Worm (Caenorhabditis elegans): ENCODE measurements around the gene srd-40.
"Not testable (repeated sequence)": the region's sequence is repeated elsewhere in the genome, so short reads cannot be mapped to it uniquely, and the experiment has no call there.

Gene srd-40

ce11 chrX:12308045-12308499 is 15.5 kb upstream of the srd-40 start, which contains the start of gene F17A2.16:
Gene F17A2.16, plus strand, starts transcription at chrX:12308449.
- TF ChIP-seq ama-1 (optimal IDR thresholded peaks at IDR 0.05); ceh-82 (tag; optimal IDR thresholded peaks at IDR 0.05); lin-35 (GFP tag; optimal IDR thresholded peaks at IDR 0.05): not testable (repeated sequence)

- TF ChIP-seq nhr-47 (tag; optimal IDR thresholded peaks at IDR 0.05), result no peak
- TF ChIP-seq Y116A8C.19 (tag; optimal IDR thresholded peaks at IDR 0.05; ENCODE audit: borderline replicate concordance), result no peak
- TF ChIP-seq nhr-77 (tag; optimal IDR thresholded peaks at IDR 0.05), result no peak
- TF ChIP-seq lsy-2 (tag; optimal IDR thresholded peaks at IDR 0.05), result no peak
- TF ChIP-seq unc-30 (tag; optimal IDR thresholded peaks at IDR 0.05), result no peak
- TF ChIP-seq ztf-4 (tag; optimal IDR thresholded peaks at IDR 0.05), result no peak
- no peak for TF ChIP-seq mef-2 (tag; optimal IDR thresholded peaks at IDR 0.05)
- TF ChIP-seq tbx-2 (tag; optimal IDR thresholded peaks at IDR 0.05), result no peak
- TF ChIP-seq dsc-1 (tag; optimal IDR thresholded peaks at IDR 0.05), result no peak
- no peak for TF ChIP-seq ceh-88 (GFP tag; IDR thresholded peaks at IDR 0.05)
- TF ChIP-seq fkh-10 (GFP tag; optimal IDR thresholded peaks at IDR 0.05), result no peak
- TF ChIP-seq irx-1 (tag; optimal IDR thresholded peaks at IDR 0.05), result no peak
- TF ChIP-seq nhr-20 (tag; optimal IDR thresholded peaks at IDR 0.05), result no peak
- TF ChIP-seq nhr-90 (tag; optimal IDR thresholded peaks at IDR 0.05; ENCODE audit: poor library complexity), result no peak
- no peak for TF ChIP-seq isw-1 (GFP tag; IDR thresholded peaks at IDR 0.05)
- TF ChIP-seq C04F5.9 (tag; optimal IDR thresholded peaks at IDR 0.05), result no peak
- TF ChIP-seq hlh-17 (GFP tag; optimal IDR thresholded peaks at IDR 0.05; ENCODE audit: borderline replicate concordance), result no peak
- TF ChIP-seq nhr-84 (tag; optimal IDR thresholded peaks at IDR 0.05), result no peak
- TF ChIP-seq swsn-7 (tag; optimal IDR thresholded peaks at IDR 0.05), result no peak
- no peak for TF ChIP-seq rnt-1 (tag; optimal IDR thresholded peaks at IDR 0.05)
These were observed 9.8 kb upstream of the srd-40 start for ce11 chrX:12313779-12314178.

- TF ChIP-seq ztf-4 (tag; optimal IDR thresholded peaks at IDR 0.05) (no peak), elt-2 (tag; optimal IDR thresholded peaks at IDR 0.05) (peak; percentile 5)
These were observed 9.1 kb upstream of the srd-40 start for ce11 chrX:12314395-12314794.

ce11 chrX:12315268-12315667 is 8.3 kb upstream of the srd-40 start, which contains the start of gene xtr-2:
Gene xtr-2, plus strand, starts transcription at chrX:12315568.
- no peak for TF ChIP-seq sup-37 (GFP tag; optimal IDR thresholded peaks at IDR 0.05)
- TF ChIP-seq dpl-1 (GFP tag; optimal IDR thresholded peaks at IDR 0.05), result no peak
- TF ChIP-seq grh-1 (GFP tag; IDR thresholded peaks at IDR 0.05), result no peak
- no peak for TF ChIP-seq C16A3.4 (tag; optimal IDR thresholded peaks at IDR 0.05)
- no peak for TF ChIP-seq lin-13 (GFP tag; optimal IDR thresholded peaks at IDR 0.05)
- no peak for TF ChIP-seq blmp-1 (tag; optimal IDR thresholded peaks at IDR 0.05)
- no peak for TF ChIP-seq sox-4 (tag; optimal IDR thresholded peaks at IDR 0.05)
- TF ChIP-seq swsn-7 (tag; optimal IDR thresholded peaks at IDR 0.05), result no peak
- no peak for TF ChIP-seq ama-1 (optimal IDR thresholded peaks at IDR 0.05)
- TF ChIP-seq ceh-90 (tag; optimal IDR thresholded peaks at IDR 0.05), result no peak
- no peak for TF ChIP-seq elt-3 (tag; optimal IDR thresholded peaks at IDR 0.05)
- TF ChIP-seq nhr-11 (tag; optimal IDR thresholded peaks at IDR 0.05), result no peak

ce11 chrX:12317560-12317959 is 6.0 kb upstream of the srd-40 start:
- no peak for TF ChIP-seq C04F5.9 (tag; optimal IDR thresholded peaks at IDR 0.05)
- no peak for TF ChIP-seq fkh-10 (GFP tag; optimal IDR thresholded peaks at IDR 0.05)
- no peak for TF ChIP-seq nhr-84 (tag; optimal IDR thresholded peaks at IDR 0.05)
- TF ChIP-seq skn-1 (tag; optimal IDR thresholded peaks at IDR 0.05), result no peak
- no peak for TF ChIP-seq efl-3 (GFP tag; optimal IDR thresholded peaks at IDR 0.05)
- TF ChIP-seq mdl-1 (tag; optimal IDR thresholded peaks at IDR 0.05), result no peak
- TF ChIP-seq xbp-1 (tag; optimal IDR thresholded peaks at IDR 0.05), result no peak
- TF ChIP-seq nhr-237 (tag; optimal IDR thresholded peaks at IDR 0.05), result no peak
- TF ChIP-seq lin-35 (GFP tag; optimal IDR thresholded peaks at IDR 0.05), result no peak
- no peak for TF ChIP-seq unc-130 (tag; optimal IDR thresholded peaks at IDR 0.05)
- TF ChIP-seq nhr-19 (GFP tag; conservative IDR thresholded peaks at IDR 0.05), result no peak
- TF ChIP-seq pag-3 (tag; optimal IDR thresholded peaks at IDR 0.05; ENCODE audit: borderline replicate concordance, insufficient read depth), result no peak
- TF ChIP-seq nhr-47 (tag; optimal IDR thresholded peaks at IDR 0.05), result no peak
- no peak for TF ChIP-seq ceh-90 (tag; optimal IDR thresholded peaks at IDR 0.05)
- TF ChIP-seq sptf-1 (tag; optimal IDR thresholded peaks at IDR 0.05), result no peak
- TF ChIP-seq dsc-1 (tag; optimal IDR thresholded peaks at IDR 0.05), result no peak
- no peak for TF ChIP-seq vab-15 (tag; optimal IDR thresholded peaks at IDR 0.05)
- no peak for TF ChIP-seq elt-2 (tag; optimal IDR thresholded peaks at IDR 0.05)
